Fruit fly (Drosophila melanogaster) whole organism, embryonic: ENCODE measurements around the gene Nup37.

Experiments
- CG10431 ChIP-seq: fragments of 200-800 bp; sonication (Bioruptor generic); optimal IDR thresholded peaks from 3 replicates; lab custom pipeline; 2018; ENCODE audit warnings: missing biosample characterization, mild to moderate bottlenecking, missing genetic modification characterization
- CG10565 ChIP-seq: fragments of 200-800 bp; sonication (Bioruptor generic); optimal IDR thresholded peaks from 3 replicates; lab custom pipeline; 2016; ENCODE audit warnings: missing biosample characterization, mild to moderate bottlenecking, missing genetic modification characterization
- CG12391 ChIP-seq: fragments of 200-800 bp; sonication (Bioruptor generic); optimal IDR thresholded peaks from 3 replicates; lab custom pipeline; 2018; ENCODE audit warnings: missing biosample characterization, mild to moderate bottlenecking, missing genetic modification characterization, moderate library complexity
- CG13123 ChIP-seq: fragments of 200-800 bp; sonication (Bioruptor generic); optimal IDR thresholded peaks from 2 replicates; lab custom pipeline; 2016; ENCODE audit warnings: missing biosample characterization, missing genetic modification characterization
- CG15479 ChIP-seq: fragments of 200-800 bp; sonication (Bioruptor generic); optimal IDR thresholded peaks from 3 replicates; lab custom pipeline; 2019; ENCODE audit warnings: missing biosample characterization, mild to moderate bottlenecking, missing genetic modification characterization, moderate library complexity
- CG15514 ChIP-seq: fragments of 200-800 bp; sonication (Bioruptor generic); optimal IDR thresholded peaks from 3 replicates; lab custom pipeline; 2017; ENCODE audit warnings: missing biosample characterization, missing genetic modification characterization, mild to moderate bottlenecking, moderate library complexity, missing genetic modification reagents
- CG1832 ChIP-seq: fragments of 200-800 bp; sonication (Bioruptor generic); optimal IDR thresholded peaks from 2 replicates; lab custom pipeline; 2017; ENCODE audit warnings: missing biosample characterization, mild to moderate bottlenecking, missing genetic modification characterization, inconsistent platforms
- CG2116 ChIP-seq: fragments of 200-800 bp; sonication (Bioruptor generic); optimal IDR thresholded peaks from 3 replicates; lab custom pipeline; 2018; ENCODE audit warnings: missing biosample characterization, mild to moderate bottlenecking, missing genetic modification characterization
- CG31365 ChIP-seq: fragments of 200-800 bp; sonication (Bioruptor generic); optimal IDR thresholded peaks from 2 replicates; lab custom pipeline; 2018; ENCODE audit warnings: missing biosample characterization, mild to moderate bottlenecking, missing genetic modification characterization
- CG3726 ChIP-seq: fragments of 200-800 bp; sonication (Bioruptor generic); IDR thresholded peaks from 3 replicates; pipeline ENCODE4, ENCODE4 v1.3.6; 2022; ENCODE audit warnings: missing biosample characterization, missing genetic modification characterization
- CG4404 ChIP-seq: fragments of 200-800 bp; sonication (Bioruptor generic); IDR thresholded peaks from 2 replicates; pipeline ENCODE4 v1.3.6; 2022; ENCODE audit warnings: missing biosample characterization, missing genetic modification characterization
- CG4424 ChIP-seq: fragments of 200-800 bp; sonication (Bioruptor generic); optimal IDR thresholded peaks from 3 replicates; lab custom pipeline; 2016; ENCODE audit warnings: missing biosample characterization, missing genetic modification characterization
- CG4854 ChIP-seq: fragments of 200-800 bp; sonication (Bioruptor generic); optimal IDR thresholded peaks from 2 replicates; lab custom pipeline; 2016; ENCODE audit warnings: missing biosample characterization, missing genetic modification characterization, inconsistent platforms
- CG6689 ChIP-seq: fragments of 200-800 bp; sonication (Bioruptor generic); IDR thresholded peaks from 2 replicates; pipeline ENCODE4 v1.3.6; 2022; ENCODE audit warnings: missing biosample characterization, missing genetic modification characterization
- CG7987 ChIP-seq: fragments of 200-800 bp; sonication (Bioruptor generic); optimal IDR thresholded peaks from 2 replicates; lab custom pipeline; 2018; ENCODE audit warnings: missing biosample characterization, mild to moderate bottlenecking, missing genetic modification characterization, moderate library complexity
- CG8765 ChIP-seq: fragments of 200-800 bp; sonication (Bioruptor generic); IDR thresholded peaks from 2 replicates; pipeline ENCODE4 v1.3.6; 2022; ENCODE audit warnings: missing biosample characterization, missing genetic modification characterization
- CG9876 ChIP-seq: fragments of 200-800 bp; sonication (Bioruptor generic); optimal IDR thresholded peaks from 2 replicates; lab custom pipeline; 2016; ENCODE audit warnings: missing biosample characterization, missing genetic modification characterization
- Dad ChIP-seq: fragments of 200-800 bp; sonication (Bioruptor generic); optimal IDR thresholded peaks from 3 replicates; lab custom pipeline; 2016; ENCODE audit warnings: missing biosample characterization, missing genetic modification characterization
- Deaf1 ChIP-seq: fragments of 200-800 bp; optimal IDR thresholded peaks from 3 replicates; lab custom pipeline; 2019; ENCODE audit warnings: missing biosample characterization, mild to moderate bottlenecking, missing genetic modification characterization, moderate library complexity
- Dek ChIP-seq: fragments of 200-800 bp; sonication (Bioruptor generic); optimal IDR thresholded peaks from 3 replicates; lab custom pipeline; 2019; ENCODE audit warnings: missing biosample characterization, mild to moderate bottlenecking, missing genetic modification characterization, moderate library complexity
- Hsf ChIP-seq: fragments of 200-800 bp; sonication (Bioruptor generic); optimal IDR thresholded peaks from 3 replicates; lab custom pipeline; 2016; ENCODE audit warnings: missing biosample characterization, missing genetic modification characterization
- Oli ChIP-seq: fragments of 200-800 bp; sonication (Bioruptor generic); optimal IDR thresholded peaks from 2 replicates; lab custom pipeline; 2018; ENCODE audit warnings: missing biosample characterization, mild to moderate bottlenecking, missing genetic modification characterization, moderate library complexity
- Ravus ChIP-seq: fragments of 200-800 bp; sonication (Bioruptor generic); IDR thresholded peaks from 2 replicates; pipeline ENCODE4 v1.3.6; 2022; ENCODE audit warnings: missing biosample characterization, missing genetic modification characterization
- Sox102F ChIP-seq: fragments of 200-800 bp; sonication (Bioruptor generic); optimal IDR thresholded peaks from 2 replicates; lab custom pipeline; 2018; ENCODE audit warnings: missing biosample characterization, mild to moderate bottlenecking, missing genetic modification characterization, moderate library complexity
- bowl ChIP-seq: fragments of 200-800 bp; sonication (Bioruptor generic); IDR thresholded peaks from 2 replicates; pipeline ENCODE4 v1.3.6; 2022; ENCODE audit warnings: missing biosample characterization, missing genetic modification characterization
- caup ChIP-seq: fragments of 200-800 bp; sonication (Bioruptor generic); optimal IDR thresholded peaks from 3 replicates; lab custom pipeline; 2017; ENCODE audit warnings: missing biosample characterization, mild to moderate bottlenecking, missing genetic modification characterization, moderate library complexity; ENCODE audit not compliant: severe bottlenecking
- croc ChIP-seq: fragments of 200-800 bp; sonication (Bioruptor generic); conservative IDR thresholded peaks from 3 replicates; pipeline ENCODE4 v1.3.6; 2022; ENCODE audit warnings: missing biosample characterization, missing genetic modification characterization
- danr ChIP-seq: fragments of 200-800 bp; sonication (Bioruptor generic); IDR thresholded peaks from 2 replicates; pipeline ENCODE4 v1.3.6; 2022; ENCODE audit warnings: missing biosample characterization, missing genetic modification characterization
- eve ChIP-seq, 2 experiments: fragments of >200 bp; optimal IDR thresholded peaks; 2 replicates each; lab custom pipeline; 2017; ENCODE audit warnings: missing biosample characterization in 2 of 2, missing genetic modification characterization in 2 of 2
- gfzf ChIP-seq: fragments of 200-800 bp; sonication (Bioruptor generic); optimal IDR thresholded peaks from 2 replicates; lab custom pipeline; 2016; ENCODE audit warnings: missing biosample characterization, mild to moderate bottlenecking, missing genetic modification characterization, moderate library complexity
- grau ChIP-seq: fragments of 200-800 bp; optimal IDR thresholded peaks from 3 replicates; lab custom pipeline; 2019; ENCODE audit warnings: missing biosample characterization, mild to moderate bottlenecking, missing genetic modification characterization, moderate library complexity
- her ChIP-seq: fragments of 200-800 bp; sonication (Bioruptor generic); optimal IDR thresholded peaks from 2 replicates; lab custom pipeline; 2016; ENCODE audit warnings: missing biosample characterization, missing genetic modification characterization
- klu ChIP-seq: fragments of 200-800 bp; sonication (Bioruptor generic); IDR thresholded peaks from 2 replicates; pipeline ENCODE4 v1.3.6; 2022; ENCODE audit warnings: missing biosample characterization, missing genetic modification characterization
- lilli ChIP-seq: fragments of 200-800 bp; sonication (Bioruptor generic); optimal IDR thresholded peaks from 3 replicates; lab custom pipeline; 2016; ENCODE audit warnings: missing biosample characterization, missing genetic modification characterization
- org-1 ChIP-seq: fragments of 200-800 bp; sonication (Bioruptor generic); optimal IDR thresholded peaks from 2 replicates; lab custom pipeline; 2017; ENCODE audit warnings: missing biosample characterization, missing genetic modification characterization
- pb ChIP-seq: fragments of 200-800 bp; sonication (Bioruptor generic); optimal IDR thresholded peaks from 3 replicates; lab custom pipeline; 2016; ENCODE audit warnings: missing biosample characterization, missing genetic modification characterization
- ro ChIP-seq: fragments of 200-800 bp; sonication (Bioruptor generic); IDR thresholded peaks from 2 replicates; pipeline ENCODE4 v1.3.6; 2022; ENCODE audit warnings: missing biosample characterization, missing genetic modification characterization
- scrt ChIP-seq: fragments of 200-800 bp; sonication (Bioruptor generic); optimal IDR thresholded peaks from 2 replicates; lab custom pipeline; 2018; ENCODE audit warnings: missing biosample characterization, mild to moderate bottlenecking, missing genetic modification characterization, moderate library complexity
- sens-2 ChIP-seq: fragments of 200-800 bp; sonication (Bioruptor generic); IDR thresholded peaks from 2 replicates; pipeline ENCODE4 v1.3.6; 2022; ENCODE audit warnings: missing biosample characterization, missing genetic modification characterization
- seq ChIP-seq: fragments of 200-800 bp; sonication (Bioruptor generic); IDR thresholded peaks from 2 replicates; pipeline ENCODE4 v1.3.6; 2022; ENCODE audit warnings: missing biosample characterization, missing genetic modification characterization
- slou ChIP-seq: fragments of 200-800 bp; sonication (Bioruptor generic); optimal IDR thresholded peaks from 3 replicates; lab custom pipeline; 2016; ENCODE audit warnings: missing biosample characterization, missing genetic modification characterization
- sob ChIP-seq: fragments of 200-800 bp; sonication (Bioruptor generic); IDR thresholded peaks from 2 replicates; pipeline ENCODE4 v1.3.6; 2022; ENCODE audit warnings: missing biosample characterization, missing genetic modification characterization
- stc ChIP-seq: fragments of 200-800 bp; sonication (Bioruptor generic); IDR thresholded peaks from 2 replicates; pipeline ENCODE4 v1.3.6; 2022; ENCODE audit warnings: missing biosample characterization, missing genetic modification characterization
- tgo ChIP-seq: fragments of 200-800 bp; sonication (Bioruptor generic); IDR thresholded peaks from 3 replicates; pipeline ENCODE4 v1.3.6; 2022; ENCODE audit warnings: missing biosample characterization, missing genetic modification characterization
- tio ChIP-seq: fragments of 200-800 bp; sonication (Bioruptor generic); optimal IDR thresholded peaks from 2 replicates; lab custom pipeline; 2017; ENCODE audit warnings: missing biosample characterization, missing genetic modification characterization, inconsistent platforms
- tll ChIP-seq, 2 experiments: fragments of 200-800 bp in 1 of 2; fragments of >200 bp in 1 of 2; sonication (Bioruptor generic) in 1 of 2; optimal IDR thresholded peaks; 2 replicates each; lab custom pipeline; 2017 to 2019; ENCODE audit warnings: missing biosample characterization in 2 of 2, missing genetic modification characterization in 2 of 2, mild to moderate bottlenecking in 1 of 2, moderate library complexity in 1 of 2
- ttk ChIP-seq: fragments of 200-800 bp; sonication (Bioruptor generic); IDR thresholded peaks from 2 replicates; pipeline ENCODE4 v2.1.2; 2022; ENCODE audit warnings: missing biosample characterization, missing genetic modification characterization
- twi ChIP-seq: fragments of 200-800 bp; optimal IDR thresholded peaks from 2 replicates; lab custom pipeline; 2019; ENCODE audit warnings: missing biosample characterization, mild to moderate bottlenecking, missing genetic modification characterization, moderate library complexity
- unpg ChIP-seq: fragments of 200-800 bp; sonication (Bioruptor generic); optimal IDR thresholded peaks from 3 replicates; lab custom pipeline; 2018; ENCODE audit warnings: missing biosample characterization, mild to moderate bottlenecking, missing genetic modification characterization, moderate library complexity
- wdn ChIP-seq: fragments of 200-800 bp; sonication (Bioruptor generic); IDR thresholded peaks from 2 replicates; pipeline ENCODE4 v1.3.6; 2022; ENCODE audit warnings: missing biosample characterization, missing genetic modification characterization
- zf30C ChIP-seq: fragments of 200-800 bp; sonication (Bioruptor generic); optimal IDR thresholded peaks from 3 replicates; lab custom pipeline; 2018; ENCODE audit warnings: missing biosample characterization, mild to moderate bottlenecking, missing genetic modification characterization

Gene Nup37

dm6 chr3R:25247379-25247869, at the start of gene Nup37, which contains the start of gene RpS27 (continued):
- TF ChIP-seq stc (GFP tag; lab: Robert Waterston, UW), result peak; percentile 93
- peak; percentile 99 for TF ChIP-seq CG9876 (GFP tag; lab: Kevin White, UChicago)
- peak; percentile 75 for TF ChIP-seq CG15479 (GFP tag; lab: Kevin White, UChicago)
- no peak for TF ChIP-seq CG1832 (GFP tag; lab: Kevin White, UChicago)
- TF ChIP-seq slou (GFP tag; lab: Kevin White, UChicago), result peak; percentile 97
- peak; percentile 91 for TF ChIP-seq CG6689 (GFP tag; lab: Robert Waterston, UW)
- peak; percentile 95 for TF ChIP-seq Dek (tag; lab: Kevin White, UChicago)
- TF ChIP-seq CG13123 (GFP tag; lab: Kevin White, UChicago), result peak; percentile 100
- TF ChIP-seq klu (GFP tag; lab: Robert Waterston, UW), result peak; percentile 92
- TF ChIP-seq pb, result peak; percentile 99
- peak in 1 of 2 experiments; percentile 88 for TF ChIP-seq tll (GFP tag; optimal IDR thresholded peaks at IDR 0.05; lab: Kevin White, UChicago)
- peak; percentile 96 for TF ChIP-seq gfzf (GFP tag; lab: Kevin White, UChicago)
- TF ChIP-seq sob (GFP tag; lab: Robert Waterston, UW), result peak; percentile 99
- peak; percentile 89 for TF ChIP-seq CG8765 (GFP tag; lab: Robert Waterston, UW)
- TF ChIP-seq Sox102F (GFP tag; lab: Kevin White, UChicago), result peak; percentile 90
- peak; percentile 88 for TF ChIP-seq croc (GFP tag; lab: Robert Waterston, UW)
- peak; percentile 91 for TF ChIP-seq CG10565 (GFP tag; lab: Kevin White, UChicago)
- TF ChIP-seq danr (GFP tag; lab: Robert Waterston, UW), result peak; percentile 82
- peak; percentile 95 for TF ChIP-seq unpg (GFP tag; lab: Kevin White, UChicago)
- TF ChIP-seq wdn (GFP tag; lab: Robert Waterston, UW), result peak; percentile 94
- TF ChIP-seq eve (GFP tag; optimal IDR thresholded peaks at IDR 0.05; lab: Kevin White, UChicago), result no peak
- TF ChIP-seq ttk (GFP tag; lab: Robert Waterston, UW), result peak; percentile 97
- peak; percentile 96 for TF ChIP-seq CG15514 (GFP tag; lab: Kevin White, UChicago)
- peak; percentile 98 for TF ChIP-seq CG10431 (GFP tag; lab: Kevin White, UChicago)
- TF ChIP-seq CG12391 (tag; lab: Kevin White, UChicago), result peak; percentile 97
- TF ChIP-seq seq (GFP tag; lab: Robert Waterston, UW), result peak; percentile 89
- TF ChIP-seq scrt (GFP tag; lab: Kevin White, UChicago), result peak; percentile 96
- TF ChIP-seq lilli (GFP tag; lab: Kevin White, UChicago), result peak; percentile 96
- TF ChIP-seq grau, result peak; percentile 92
- TF ChIP-seq tio (GFP tag; lab: Kevin White, UChicago), result peak; percentile 96
- peak; percentile 97 for TF ChIP-seq org-1 (GFP tag; lab: Kevin White, UChicago)
- TF ChIP-seq zf30C, result peak; percentile 61
- TF ChIP-seq twi (tag; lab: Kevin White, UChicago), result peak; percentile 93
- TF ChIP-seq Ravus (GFP tag; lab: Robert Waterston, UW), result peak; percentile 72
- peak; percentile 100 for TF ChIP-seq caup
- TF ChIP-seq CG31365, result peak; percentile 92
- peak; percentile 100 for TF ChIP-seq CG7987 (GFP tag; lab: Kevin White, UChicago)
- peak; percentile 69 for TF ChIP-seq Deaf1
- peak; percentile 95 for TF ChIP-seq CG3726
- peak; percentile 97 for TF ChIP-seq her (GFP tag; lab: Kevin White, UChicago)
- TF ChIP-seq Dad (GFP tag; lab: Kevin White, UChicago), result peak; percentile 99
- TF ChIP-seq sens-2 (GFP tag; lab: Robert Waterston, UW), result peak; percentile 97
- TF ChIP-seq Hsf (GFP tag; lab: Kevin White, UChicago), result peak; percentile 98
- peak; percentile 94 for TF ChIP-seq ro (GFP tag; lab: Robert Waterston, UW)
- TF ChIP-seq CG2116 (GFP tag; lab: Kevin White, UChicago), result peak; percentile 94
- TF ChIP-seq bowl (GFP tag; lab: Robert Waterston, UW), result peak; percentile 88
- TF ChIP-seq Oli, result peak; percentile 94
- TF ChIP-seq tgo, result peak; percentile 95
- TF ChIP-seq CG4404 (GFP tag; lab: Robert Waterston, UW), result peak; percentile 89
- TF ChIP-seq CG4854 (GFP tag; lab: Kevin White, UChicago), result peak; percentile 98
- TF ChIP-seq CG4424 (GFP tag; lab: Kevin White, UChicago), result peak; percentile 98
